Fruit fly (Drosophila melanogaster): ENCODE data around the gene Rpn3.

The Rpn3 gene

DNA sequence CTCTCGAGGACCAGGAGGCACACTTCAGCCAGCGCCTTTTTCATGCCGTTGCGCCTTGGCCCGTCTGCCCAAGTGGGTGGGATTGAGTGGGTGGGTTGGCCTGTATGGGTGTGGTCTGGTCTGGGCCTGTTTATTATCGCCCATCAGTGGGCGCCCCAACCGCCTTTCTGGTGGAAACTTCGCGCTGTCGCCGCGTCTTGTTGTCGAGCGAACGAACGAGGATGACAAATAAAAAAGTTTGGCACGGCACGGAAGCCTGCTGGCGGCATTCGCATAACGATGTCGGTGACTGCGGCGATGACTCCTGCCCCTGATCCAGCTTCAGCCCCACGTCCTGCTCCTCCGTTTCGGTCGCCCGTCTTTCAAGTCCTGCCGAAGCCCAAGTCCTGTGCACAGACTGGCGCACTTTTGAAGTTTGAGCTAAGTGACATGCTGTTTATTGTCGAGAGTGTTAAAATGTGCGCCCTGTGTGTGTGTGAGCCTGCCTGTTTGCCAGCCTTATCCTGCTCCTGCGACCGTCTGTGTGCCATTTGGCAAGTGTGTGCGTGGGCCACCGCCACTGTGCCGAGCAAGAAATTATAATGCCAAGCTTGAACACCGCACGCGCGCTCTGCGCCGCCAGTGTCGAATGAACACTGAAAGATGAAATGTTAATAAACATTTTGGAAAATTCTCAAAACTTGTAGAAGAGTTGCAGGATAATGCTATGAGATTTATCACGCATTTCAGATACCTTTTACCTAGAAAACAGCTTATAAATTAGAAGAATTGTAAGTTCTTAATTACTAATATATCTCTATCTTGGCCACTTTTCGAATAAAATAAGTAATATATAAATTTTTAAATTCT is 37.3 kb upstream of the Rpn3 start (continued):
- TF ChIP-seq CG10147 (GFP tag; optimal IDR thresholded peaks at IDR 0.05) (peak; percentile 82), CG11093 (GFP tag; IDR thresholded peaks at IDR 0.05) (0 out of 3 replicates have a peak, but pooled peaks have one; percentile 34), CG10366 (GFP tag; IDR thresholded peaks at IDR 0.05) (peak; percentile 46; the same call in 1 of the 2 replicates), fru (optimal IDR thresholded peaks at IDR 0.05) (no peak), zfh2 (GFP tag; optimal IDR thresholded peaks at IDR 0.05) (peak; percentile 10), PHDP (tag; optimal IDR thresholded peaks at IDR 0.05) (peak; percentile 81), Hey (tag; optimal IDR thresholded peaks at IDR 0.05) (peak; percentile 75), CG6272 (GFP tag; IDR thresholded peaks at IDR 0.05) (no peak), Vsx1 (GFP tag; optimal IDR thresholded peaks at IDR 0.05) (peak; percentile 50), lbe (GFP tag; optimal IDR thresholded peaks at IDR 0.05) (no peak), CG10209 (GFP tag; optimal IDR thresholded peaks at IDR 0.05) (peak; percentile 76), eve (GFP tag; optimal IDR thresholded peaks at IDR 0.05) (no peak), CG11695 (GFP tag; IDR thresholded peaks at IDR 0.05) (peak; percentile 68; the same call in 1 of the 3 replicates), Mes4 (GFP tag; optimal IDR thresholded peaks at IDR 0.05) (no peak), Dip2 (GFP tag; IDR thresholded peaks at IDR 0.05) (no peak), CG3163 (GFP tag; optimal IDR thresholded peaks at IDR 0.05) (no peak), CG31365 (tag; optimal IDR thresholded peaks at IDR 0.05) (no peak), CG8478 (optimal IDR thresholded peaks at IDR 0.05) (no peak), luna (GFP tag; optimal IDR thresholded peaks at IDR 0.05) (no peak), CG8944 (GFP tag; optimal IDR thresholded peaks at IDR 0.05) (no peak), Lhr (GFP tag; optimal IDR thresholded peaks at IDR 0.05) (no peak), CG13296 (GFP tag; optimal IDR thresholded peaks at IDR 0.05) (peak; percentile 89), Nf-YA (GFP tag; IDR thresholded peaks at IDR 0.05) (no peak), sens-2 (GFP tag; IDR thresholded peaks at IDR 0.05) (no peak), CG8388 (GFP tag; optimal IDR thresholded peaks at IDR 0.05) (peak; percentile 59), HmgD (GFP tag; optimal IDR thresholded peaks at IDR 0.05) (no peak), Mrtf (GFP tag; IDR thresholded peaks at IDR 0.05) (0 out of 3 replicates have a peak, but pooled peaks have one; percentile 30), CG18011 (GFP tag; optimal IDR thresholded peaks at IDR 0.05) (peak; percentile 4), Hand (GFP tag; optimal IDR thresholded peaks at IDR 0.05) (peak; percentile 91), Hsf (GFP tag; optimal IDR thresholded peaks at IDR 0.05) (peak; percentile 29), CG15269 (tag; optimal IDR thresholded peaks at IDR 0.05) (peak; percentile 85), emc (GFP tag; optimal IDR thresholded peaks at IDR 0.05) (no peak), kay (GFP tag; optimal IDR thresholded peaks at IDR 0.05) (peak; percentile 27), esg (GFP tag; conservative IDR thresholded peaks at IDR 0.05) (peak; percentile 41; the same call in 1 of the 2 replicates), CG32532 (GFP tag; IDR thresholded peaks at IDR 0.05) (peak; percentile 42; the same call in 1 of the 2 replicates), nau (GFP tag; optimal IDR thresholded peaks at IDR 0.05) (peak; percentile 56), Antp (GFP tag; optimal IDR thresholded peaks at IDR 0.05) (no peak), gcm (GFP tag; optimal IDR thresholded peaks at IDR 0.05) (peak; percentile 51), Nf-YB (GFP tag; optimal IDR thresholded peaks at IDR 0.05) (peak; percentile 55), Lim3 (GFP tag; IDR thresholded peaks at IDR 0.05) (no peak), tin (GFP tag; optimal IDR thresholded peaks at IDR 0.05) (peak; percentile 43), CG7963 (GFP tag; IDR thresholded peaks at IDR 0.05; ENCODE audit: partially characterized antibody) (no peak), ara (GFP tag; IDR thresholded peaks at IDR 0.05) (no peak; the same call in 1 of the 2 replicates), CG1024 (GFP tag; IDR thresholded peaks at IDR 0.05) (no peak), CG7786 (GFP tag; optimal IDR thresholded peaks at IDR 0.05) (no peak), Lpt (GFP tag; optimal IDR thresholded peaks at IDR 0.05) (no peak), CG10979 (tag; optimal IDR thresholded peaks at IDR 0.05) (peak; percentile 69), CG1529 (GFP tag; optimal IDR thresholded peaks at IDR 0.05) (peak; percentile 54), CG1602 (GFP tag; optimal IDR thresholded peaks at IDR 0.05) (peak; percentile 36), NC2α (GFP tag; optimal IDR thresholded peaks at IDR 0.05) (no peak)
